Worm (Caenorhabditis elegans): ENCODE data around the gene B0432.10.

ce11 chrII:257519-257918 lies 28.6 kb downstream of the B0432.10 start, which contains the start of gene cat-2:
- TF ChIP-seq W03F9.2 (tag; optimal IDR thresholded peaks at IDR 0.05) (no peak), dao-5 (tag; optimal IDR thresholded peaks at IDR 0.05) (no peak), him-1 (tag; optimal IDR thresholded peaks at IDR 0.05) (no peak)
